Worm (Caenorhabditis elegans): ENCODE measurements around the gene col-39.

DNA sequence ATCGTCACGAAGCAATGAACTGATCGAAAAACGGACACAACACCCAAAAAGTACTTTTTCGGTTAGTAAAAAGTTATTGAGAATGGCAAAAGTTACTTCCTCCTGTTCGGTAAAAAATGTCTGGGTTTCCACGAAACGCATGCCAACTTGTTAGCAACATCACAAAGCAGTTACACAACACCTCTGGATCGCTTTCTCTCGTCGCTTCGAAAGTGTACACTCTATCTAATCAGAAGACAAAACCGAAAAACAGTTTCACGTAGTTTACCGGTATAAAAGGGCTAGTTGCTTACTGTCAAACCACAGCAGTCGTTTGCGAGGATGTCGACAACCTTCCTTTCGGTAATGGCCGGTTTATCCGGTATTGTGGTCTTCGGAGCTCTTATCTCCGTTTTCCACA lies 2.2 kb downstream of the col-39 start, which contains the start of gene col-80:
- no peak for TF ChIP-seq ceh-40 (GFP tag; IDR thresholded peaks at IDR 0.05)
- TF ChIP-seq ama-1 (optimal IDR thresholded peaks at IDR 0.05), result no peak
- TF ChIP-seq ama-1 (GFP tag; optimal IDR thresholded peaks at IDR 0.05), result no peak
- TF ChIP-seq attf-6 (GFP tag; IDR thresholded peaks at IDR 0.05), result no peak
- TF ChIP-seq pha-4 (tag; optimal IDR thresholded peaks at IDR 0.05), result no peak
- TF ChIP-seq nfya-1 (tag; optimal IDR thresholded peaks at IDR 0.05; ENCODE audit: borderline replicate concordance, insufficient read depth), result no peak
- no peak for TF ChIP-seq lin-54 (GFP tag; optimal IDR thresholded peaks at IDR 0.05)
- no peak for TF ChIP-seq rec-8 (tag; optimal IDR thresholded peaks at IDR 0.05)
- TF ChIP-seq ceh-91 (GFP tag; IDR thresholded peaks at IDR 0.05), result no peak
